Fruit fly (Drosophila melanogaster): ENCODE measurements around the gene CG9386.

The CG9386 gene

dm6 chr3R:9598099-9598498, 42.9 kb upstream of the CG9386 start (continued):
- TF ChIP-seq Hr3 (GFP tag; optimal IDR thresholded peaks at IDR 0.05) (peak; percentile 32), CG6654 (GFP tag; optimal IDR thresholded peaks at IDR 0.05) (no peak), esg (GFP tag; conservative IDR thresholded peaks at IDR 0.05) (no peak; the same call in 1 of the 2 replicates)

- TF ChIP-seq ara (GFP tag; IDR thresholded peaks at IDR 0.05) (no peak), CG5245 (GFP tag; optimal IDR thresholded peaks at IDR 0.05) (no peak), abd-A (tag; optimal IDR thresholded peaks at IDR 0.05) (peak; percentile 43), CG3847 (GFP tag; IDR thresholded peaks at IDR 0.05) (no peak), CG4854 (GFP tag; optimal IDR thresholded peaks at IDR 0.05) (no peak), Dad (GFP tag; optimal IDR thresholded peaks at IDR 0.05) (no peak), CG9797 (GFP tag; optimal IDR thresholded peaks at IDR 0.05) (no peak), chn (GFP tag; optimal IDR thresholded peaks at IDR 0.05) (no peak), sd (tag; optimal IDR thresholded peaks at IDR 0.05) (peak; percentile 94), CG7963 (GFP tag; IDR thresholded peaks at IDR 0.05; ENCODE audit: partially characterized antibody) (no peak), pzg (GFP tag; optimal IDR thresholded peaks at IDR 0.05) (no peak), ase (GFP tag; IDR thresholded peaks at IDR 0.05) (no peak), chinmo (GFP tag; IDR thresholded peaks at IDR 0.05; ENCODE audit: partially characterized antibody) (peak; percentile 43; the same call in 1 of the 4 replicates), bsh (GFP tag; optimal IDR thresholded peaks at IDR 0.05) (no peak), ssp (GFP tag; IDR thresholded peaks at IDR 0.05) (no peak), jing (GFP tag; optimal IDR thresholded peaks at IDR 0.05) (no peak), Adf1 (GFP tag; IDR thresholded peaks at IDR 0.05) (no peak), amos (GFP tag; IDR thresholded peaks at IDR 0.05; ENCODE audit: partially characterized antibody) (no peak), psq (GFP tag; optimal IDR thresholded peaks at IDR 0.05) (no peak), CG14667 (GFP tag; IDR thresholded peaks at IDR 0.05) (no peak), CG9609 (GFP tag; optimal IDR thresholded peaks at IDR 0.05) (no peak), chm (GFP tag; IDR thresholded peaks at IDR 0.05) (no peak), croc (GFP tag; conservative IDR thresholded peaks at IDR 0.05) (no peak), CHES-1-like (GFP tag; optimal IDR thresholded peaks at IDR 0.05) (no peak), CG32532 (GFP tag; IDR thresholded peaks at IDR 0.05) (no peak), cato (GFP tag; optimal IDR thresholded peaks at IDR 0.05; ENCODE audit: borderline replicate concordance) (no peak), CG2875 (GFP tag; optimal IDR thresholded peaks at IDR 0.05) (no peak)
These were observed 41.4 kb upstream of the CG9386 start for dm6 chr3R:9596615-9597014.

- TF ChIP-seq nerfin-1 (tag; optimal IDR thresholded peaks at IDR 0.05) (no peak), CG15696 (tag; optimal IDR thresholded peaks at IDR 0.05) (no peak), BtbVII (GFP tag; optimal IDR thresholded peaks at IDR 0.05) (no peak), Ets65A (GFP tag) (no peak), h (optimal IDR thresholded peaks at IDR 0.05) (no peak), sens (GFP tag) (peak; percentile 59), GATAe (GFP tag; conservative IDR thresholded peaks at IDR 0.05) (no peak), PHDP (tag; optimal IDR thresholded peaks at IDR 0.05) (no peak), chm (GFP tag; IDR thresholded peaks at IDR 0.05) (no peak), Doc3 (GFP tag; IDR thresholded peaks at IDR 0.05; ENCODE audit: partially characterized antibody) (no peak), E2f2 (GFP tag; IDR thresholded peaks at IDR 0.05) (no peak), knrl (GFP tag; IDR thresholded peaks at IDR 0.05; ENCODE audit: partially characterized antibody) (no peak), Hsf (GFP tag; optimal IDR thresholded peaks at IDR 0.05) (no peak), Nf-YC (tag; optimal IDR thresholded peaks at IDR 0.05) (no peak), pum (GFP tag; optimal IDR thresholded peaks at IDR 0.05) (no peak), phol (tag; optimal IDR thresholded peaks at IDR 0.05) (no peak), CG12659 (GFP tag; optimal IDR thresholded peaks at IDR 0.05) (no peak), YL-1 (GFP tag; optimal IDR thresholded peaks at IDR 0.05) (no peak), Hr39 (optimal IDR thresholded peaks at IDR 0.05) (no peak), jing (GFP tag; optimal IDR thresholded peaks at IDR 0.05) (no peak), CG1233 (GFP tag; optimal IDR thresholded peaks at IDR 0.05) (no peak), CG4854 (GFP tag; optimal IDR thresholded peaks at IDR 0.05) (no peak), CG6254 (GFP tag; optimal IDR thresholded peaks at IDR 0.05) (no peak)
These were observed 40.6 kb upstream of the CG9386 start for dm6 chr3R:9595681-9596357.

All from whole organism, embryonic.